Fruit fly (Drosophila melanogaster): Measurements from ENCODE around the gene spz5.

- TF ChIP-seq CTCF (optimal IDR thresholded peaks at IDR 0.05), result no peak
- no peak for TF ChIP-seq CG8478 (optimal IDR thresholded peaks at IDR 0.05)
Observed at dm6 chr3L:2845630-2846029, 46.3 kb downstream of the spz5 start.
